Fruit fly (Drosophila melanogaster) whole organism, embryonic: ENCODE measurements around the gene Fdx1.

ENCODE experiments used
- Asciz ChIP-seq: fragments of 200-800 bp; sonication (Bioruptor generic); optimal IDR thresholded peaks from 2 replicates; lab custom pipeline; 2017; ENCODE audit warnings: missing biosample characterization, mild to moderate bottlenecking, missing genetic modification characterization, missing genetic modification reagents
- B-H2 ChIP-seq: fragments of 200-800 bp; sonication (Bioruptor generic); optimal IDR thresholded peaks from 2 replicates; lab custom pipeline; 2018; ENCODE audit warnings: missing biosample characterization, mild to moderate bottlenecking, missing genetic modification characterization
- C15 ChIP-seq: fragments of 200-800 bp; sonication (Bioruptor generic); IDR thresholded peaks from 3 replicates; pipeline ENCODE4 v1.3.6; 2022; ENCODE audit warnings: missing biosample characterization, missing genetic modification characterization
- CG10274 ChIP-seq: fragments of 200-800 bp; sonication (Bioruptor generic); optimal IDR thresholded peaks from 3 replicates; lab custom pipeline; 2017; ENCODE audit warnings: missing biosample characterization, mild to moderate bottlenecking, missing genetic modification characterization
- CG11247 ChIP-seq: fragments of 200-800 bp; sonication (Bioruptor generic); IDR thresholded peaks from 2 replicates; pipeline ENCODE4 v1.3.6; 2022; ENCODE audit warnings: missing biosample characterization, missing genetic modification characterization
- CG11504 ChIP-seq: fragments of 200-800 bp; sonication (Bioruptor generic); optimal IDR thresholded peaks from 3 replicates; lab custom pipeline; 2019; ENCODE audit warnings: missing biosample characterization, mild to moderate bottlenecking, missing genetic modification characterization, moderate library complexity
- CG11560 ChIP-seq: fragments of 200-800 bp; sonication (Bioruptor generic); IDR thresholded peaks from 3 replicates; pipeline ENCODE4 v1.3.6; 2022; ENCODE audit warnings: missing biosample characterization, missing genetic modification characterization
- CG12236 ChIP-seq: fragments of 200-800 bp; sonication (Bioruptor generic); optimal IDR thresholded peaks from 2 replicates; lab custom pipeline; 2016; ENCODE audit warnings: missing biosample characterization, missing genetic modification characterization
- CG14667 ChIP-seq: fragments of 200-800 bp; sonication (Bioruptor generic); IDR thresholded peaks from 2 replicates; pipeline ENCODE4 v1.3.6; 2022; ENCODE audit warnings: missing biosample characterization, missing genetic modification characterization
- CG14860 ChIP-seq: fragments of 200-800 bp; sonication (Bioruptor generic); IDR thresholded peaks from 3 replicates; pipeline ENCODE4 v1.3.6; 2022; ENCODE audit warnings: missing biosample characterization, missing genetic modification characterization; ENCODE audit not compliant: partially characterized antibody
- CG15479 ChIP-seq: fragments of 200-800 bp; sonication (Bioruptor generic); optimal IDR thresholded peaks from 3 replicates; lab custom pipeline; 2019; ENCODE audit warnings: missing biosample characterization, mild to moderate bottlenecking, missing genetic modification characterization, moderate library complexity
- CG1603 ChIP-seq: fragments of 200-800 bp; sonication (Bioruptor generic); optimal IDR thresholded peaks from 2 replicates; lab custom pipeline; 2019; ENCODE audit warnings: missing biosample characterization, mild to moderate bottlenecking, missing genetic modification characterization, moderate library complexity
- CG17802 ChIP-seq: fragments of 200-800 bp; sonication (Bioruptor generic); optimal IDR thresholded peaks from 2 replicates; lab custom pipeline; 2018; ENCODE audit warnings: missing biosample characterization, mild to moderate bottlenecking, missing genetic modification characterization, moderate library complexity
- CG18764 ChIP-seq: fragments of 200-800 bp; sonication (Bioruptor generic); optimal IDR thresholded peaks from 3 replicates; lab custom pipeline; 2016; ENCODE audit warnings: missing biosample characterization, missing genetic modification characterization
- CG32767 ChIP-seq: fragments of 200-800 bp; sonication (Bioruptor generic); IDR thresholded peaks from 2 replicates; pipeline ENCODE4 v1.3.6; 2022; ENCODE audit warnings: missing biosample characterization, missing genetic modification characterization
- CG4404 ChIP-seq: fragments of 200-800 bp; sonication (Bioruptor generic); IDR thresholded peaks from 2 replicates; pipeline ENCODE4 v1.3.6; 2022; ENCODE audit warnings: missing biosample characterization, missing genetic modification characterization
- CG4854 ChIP-seq: fragments of 200-800 bp; sonication (Bioruptor generic); optimal IDR thresholded peaks from 2 replicates; lab custom pipeline; 2016; ENCODE audit warnings: missing biosample characterization, missing genetic modification characterization, inconsistent platforms
- CG8290 ChIP-seq, 3 experiments: fragments of 200-800 bp; sonication (Bioruptor generic); optimal IDR thresholded peaks; 2 replicates each; lab custom pipeline; 2016 to 2019; ENCODE audit warnings: missing biosample characterization in 3 of 3, missing genetic modification characterization in 3 of 3, mild to moderate bottlenecking in 2 of 3, moderate library complexity in 1 of 3
- CHES-1-like ChIP-seq: fragments of 200-800 bp; sonication (Bioruptor generic); optimal IDR thresholded peaks from 2 replicates; lab custom pipeline; 2016; ENCODE audit warnings: missing biosample characterization, missing genetic modification characterization
- Camta ChIP-seq: fragments of 200-800 bp; sonication (Bioruptor generic); optimal IDR thresholded peaks from 2 replicates; lab custom pipeline; 2016; ENCODE audit warnings: missing biosample characterization, missing genetic modification characterization
- CrebB ChIP-seq: fragments of 200-800 bp; sonication (Bioruptor generic); optimal IDR thresholded peaks from 3 replicates; lab custom pipeline; 2018; ENCODE audit warnings: missing biosample characterization, mild to moderate bottlenecking, missing genetic modification characterization
- E2f2 ChIP-seq: fragments of 200-800 bp; sonication (Bioruptor generic); IDR thresholded peaks from 2 replicates; pipeline ENCODE4 v1.3.6; 2022; ENCODE audit warnings: missing biosample characterization, missing genetic modification characterization
- Eip74EF ChIP-seq, 2 experiments: fragments of 200-800 bp in 1 of 2; fragments of >200 bp in 1 of 2; sonication (Bioruptor generic) in 1 of 2; optimal IDR thresholded peaks; 2 replicates each; lab custom pipeline; 2017 to 2019; ENCODE audit warnings: missing biosample characterization in 2 of 2, missing genetic modification characterization in 2 of 2, mild to moderate bottlenecking in 1 of 2, moderate library complexity in 1 of 2
- Ets65A ChIP-seq: fragments of 200-800 bp; sonication (Bioruptor generic); peaks from one replicate; lab custom pipeline; 2016; ENCODE audit warnings: missing biosample characterization, missing genetic modification characterization
- Gsc ChIP-seq: fragments of 200-800 bp; sonication (Bioruptor generic); IDR thresholded peaks from 2 replicates; pipeline ENCODE4 v1.3.6; 2022; ENCODE audit warnings: missing biosample characterization, missing genetic modification characterization
- Gug ChIP-seq: fragments of 200-800 bp; sonication (Bioruptor generic); IDR thresholded peaks from 4 replicates; pipeline ENCODE4 v1.3.6; 2022; ENCODE audit warnings: missing biosample characterization, missing genetic modification characterization
- HLH3B ChIP-seq: fragments of 200-800 bp; sonication (Bioruptor generic); IDR thresholded peaks from 2 replicates; pipeline ENCODE4 v1.3.6; 2022; ENCODE audit warnings: missing biosample characterization, missing genetic modification characterization
- HLH4C ChIP-seq: fragments of 200-800 bp; sonication (Bioruptor generic); IDR thresholded peaks from 3 replicates; pipeline ENCODE4 v1.3.6; 2022; ENCODE audit warnings: missing biosample characterization, missing genetic modification characterization; ENCODE audit not compliant: partially characterized antibody
- HmgZ ChIP-seq: fragments of 200-800 bp; sonication (Bioruptor generic); optimal IDR thresholded peaks from 2 replicates; lab custom pipeline; 2018; ENCODE audit warnings: missing biosample characterization, mild to moderate bottlenecking, missing genetic modification characterization
- Lhr ChIP-seq: fragments of 200-800 bp; sonication (Bioruptor generic); optimal IDR thresholded peaks from 3 replicates; lab custom pipeline; 2017; ENCODE audit warnings: mild to moderate bottlenecking, missing biosample characterization, missing genetic modification reagents, missing genetic modification characterization
- Lpt ChIP-seq: fragments of >200 bp; optimal IDR thresholded peaks from 2 replicates; lab custom pipeline; 2018; ENCODE audit warnings: missing biosample characterization, missing genetic modification characterization
- Med ChIP-seq: fragments of 200-800 bp; sonication (Bioruptor generic); peaks from one replicate; lab custom pipeline; 2016; ENCODE audit warnings: missing biosample characterization, missing genetic modification characterization, mild to moderate bottlenecking, inconsistent platforms, moderate library complexity
- NK7.1 ChIP-seq: fragments of 200-800 bp; sonication (Bioruptor generic); optimal IDR thresholded peaks from 3 replicates; lab custom pipeline; 2016; ENCODE audit warnings: missing biosample characterization, missing genetic modification characterization
- Poxn ChIP-seq: fragments of 200-800 bp; sonication (Bioruptor generic); IDR thresholded peaks from 2 replicates; pipeline ENCODE4 v1.3.6; 2022; ENCODE audit warnings: missing biosample characterization, missing genetic modification characterization
- ara ChIP-seq: fragments of 200-800 bp; sonication (Bioruptor generic); IDR thresholded peaks from 2 replicates; pipeline ENCODE4 v1.3.6; 2022; ENCODE audit warnings: missing biosample characterization, missing genetic modification characterization
- br ChIP-seq: fragments of >200 bp; optimal IDR thresholded peaks from 2 replicates; lab custom pipeline; 2017
- cad ChIP-seq: fragments of >200 bp; optimal IDR thresholded peaks from 2 replicates; lab custom pipeline; 2017; ENCODE audit warnings: missing biosample characterization, missing genetic modification characterization
- dimm ChIP-seq: fragments of 200-800 bp; sonication (Bioruptor generic); IDR thresholded peaks from 2 replicates; pipeline ENCODE4 v1.3.6; 2022; ENCODE audit warnings: missing biosample characterization, missing genetic modification characterization
- disco-r ChIP-seq: fragments of 200-800 bp; sonication (Bioruptor generic); optimal IDR thresholded peaks from 2 replicates; lab custom pipeline; 2016; ENCODE audit warnings: missing biosample characterization, missing genetic modification characterization
- her ChIP-seq: fragments of 200-800 bp; sonication (Bioruptor generic); optimal IDR thresholded peaks from 2 replicates; lab custom pipeline; 2016; ENCODE audit warnings: missing biosample characterization, missing genetic modification characterization
- lbe ChIP-seq: fragments of 200-800 bp; sonication (Bioruptor generic); optimal IDR thresholded peaks from 2 replicates; lab custom pipeline; 2016; ENCODE audit warnings: missing biosample characterization, mild to moderate bottlenecking, missing genetic modification characterization
- nau ChIP-seq: fragments of 200-800 bp; sonication (Bioruptor generic); optimal IDR thresholded peaks from 3 replicates; lab custom pipeline; 2017; ENCODE audit warnings: missing biosample characterization, mild to moderate bottlenecking, missing genetic modification characterization, missing genetic modification reagents
- nom ChIP-seq: fragments of 200-800 bp; sonication (Bioruptor generic); optimal IDR thresholded peaks from 2 replicates; lab custom pipeline; 2017; ENCODE audit warnings: missing biosample characterization, missing genetic modification characterization, mild to moderate bottlenecking, moderate library complexity, missing genetic modification reagents
- phol ChIP-seq: fragments of 200-800 bp; sonication (Bioruptor generic); optimal IDR thresholded peaks from 3 replicates; lab custom pipeline; 2018; ENCODE audit warnings: missing biosample characterization, mild to moderate bottlenecking, missing genetic modification characterization, moderate library complexity
- pita ChIP-seq: fragments of 200-800 bp; sonication (Bioruptor generic); optimal IDR thresholded peaks from 2 replicates; lab custom pipeline; 2017; ENCODE audit warnings: missing biosample characterization, mild to moderate bottlenecking, missing genetic modification characterization
- pnt ChIP-seq: fragments of 200-800 bp; sonication (Bioruptor generic); optimal IDR thresholded peaks from 3 replicates; lab custom pipeline; 2016; ENCODE audit warnings: missing biosample characterization, missing genetic modification characterization
- sens-2 ChIP-seq: fragments of 200-800 bp; sonication (Bioruptor generic); IDR thresholded peaks from 2 replicates; pipeline ENCODE4 v1.3.6; 2022; ENCODE audit warnings: missing biosample characterization, missing genetic modification characterization
- slou ChIP-seq: fragments of 200-800 bp; sonication (Bioruptor generic); optimal IDR thresholded peaks from 3 replicates; lab custom pipeline; 2016; ENCODE audit warnings: missing biosample characterization, missing genetic modification characterization
- tap ChIP-seq: fragments of 200-800 bp; optimal IDR thresholded peaks from 3 replicates; lab custom pipeline; 2019; ENCODE audit warnings: missing biosample characterization, mild to moderate bottlenecking, missing genetic modification characterization, moderate library complexity
- tgo ChIP-seq: fragments of 200-800 bp; sonication (Bioruptor generic); IDR thresholded peaks from 3 replicates; pipeline ENCODE4 v1.3.6; 2022; ENCODE audit warnings: missing biosample characterization, missing genetic modification characterization
- twi ChIP-seq: fragments of 200-800 bp; optimal IDR thresholded peaks from 2 replicates; lab custom pipeline; 2019; ENCODE audit warnings: missing biosample characterization, mild to moderate bottlenecking, missing genetic modification characterization, moderate library complexity
- tx ChIP-seq: fragments of 200-800 bp; sonication (Bioruptor generic); optimal IDR thresholded peaks from 2 replicates; lab custom pipeline; 2016; ENCODE audit warnings: missing biosample characterization, missing genetic modification characterization

Gene Fdx1

DNA sequence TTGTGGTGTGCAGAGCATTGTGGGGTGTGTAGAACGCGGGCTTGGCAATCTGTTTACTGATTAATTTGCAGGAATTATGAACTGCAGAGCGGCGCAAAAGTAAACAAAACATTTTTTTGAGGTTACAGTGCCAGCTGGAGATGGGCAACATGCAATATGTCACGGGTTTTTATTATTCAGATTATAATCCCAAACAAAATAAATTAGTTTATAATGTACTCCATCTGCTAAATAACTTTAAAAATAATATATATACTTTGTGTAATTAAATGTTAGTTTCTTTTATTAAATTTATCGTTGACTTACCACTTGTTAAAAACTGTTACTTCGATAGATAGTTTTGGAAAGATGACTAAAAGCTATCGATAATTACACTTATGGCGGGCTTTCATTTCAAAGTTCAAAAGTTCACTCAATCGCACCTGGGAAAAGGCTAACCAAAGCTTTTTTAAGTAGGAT lies at the start of gene Fdx1 (continued):
- TF ChIP-seq CG12236 (no peak), CG11247 (GFP tag; lab: Robert Waterston, UW) (0 out of 2 replicates have a peak, but pooled peaks have one; percentile 27), slou (GFP tag; lab: Kevin White, UChicago) (no peak), NK7.1 (GFP tag; lab: Kevin White, UChicago) (no peak), cad (GFP tag; lab: Kevin White, UChicago) (no peak), CG15479 (GFP tag; lab: Kevin White, UChicago) (no peak), CG11560 (tag; lab: Robert Waterston, UW) (no peak), lbe (GFP tag; lab: Kevin White, UChicago) (peak; percentile 43), HmgZ (tag; lab: Kevin White, UChicago) (peak; percentile 49), CG32767 (0 out of 2 replicates have a peak, but pooled peaks have one; percentile 17), B-H2 (GFP tag; lab: Kevin White, UChicago) (peak; percentile 18), CHES-1-like (GFP tag; lab: Kevin White, UChicago) (no peak), HLH4C (GFP tag; lab: Robert Waterston, UW) (peak; percentile 73), CG10274 (no peak), CG4404 (GFP tag; lab: Robert Waterston, UW) (no peak), CG14860 (peak; percentile 49; the same call in 2 of the 3 replicates), CG17802 (tag; lab: Kevin White, UChicago) (no peak), Lhr (GFP tag; lab: Kevin White, UChicago) (no peak), CrebB (peak; percentile 6), tap (tag; lab: Kevin White, UChicago) (no peak), CG11504 (tag; lab: Kevin White, UChicago) (no peak), twi (tag; lab: Kevin White, UChicago) (no peak), Poxn (no peak), br (lab: Kevin White, UChicago) (no peak), nom (GFP tag; lab: Kevin White, UChicago) (no peak), Camta (GFP tag; lab: Kevin White, UChicago) (no peak), CG18764 (peak; percentile 21), HLH3B (peak; percentile 38; the same call in 1 of the 2 replicates), CG14667 (GFP tag; lab: Robert Waterston, UW) (no peak), Med (GFP tag; lab: Kevin White, UChicago) (peak; percentile 66), pita (GFP tag; lab: Kevin White, UChicago) (no peak), E2f2 (GFP tag; lab: Robert Waterston, UW) (peak; percentile 90), disco-r (GFP tag; lab: Kevin White, UChicago) (no peak), Gsc (no peak), Eip74EF (GFP tag; optimal IDR thresholded peaks at IDR 0.05; lab: Kevin White, UChicago) (no peak), ara (GFP tag; lab: Robert Waterston, UW) (no peak), phol (peak; percentile 36), nau (GFP tag; lab: Kevin White, UChicago) (no peak), CG1603 (tag; lab: Kevin White, UChicago) (no peak), pnt (GFP tag; lab: Kevin White, UChicago) (no peak), CG8290 (GFP tag; optimal IDR thresholded peaks at IDR 0.05; lab: Kevin White, UChicago) (peak; percentile 0), CG8290 (tag; optimal IDR thresholded peaks at IDR 0.05; lab: Kevin White, UChicago) (no peak), sens-2 (no peak), Asciz (GFP tag; lab: Kevin White, UChicago) (no peak), her (GFP tag; lab: Kevin White, UChicago) (no peak), Ets65A (no peak), Gug (GFP tag; lab: Robert Waterston, UW) (no peak; the same call in 3 of the 4 replicates), tx (GFP tag; lab: Kevin White, UChicago) (no peak), tgo (GFP tag; lab: Robert Waterston, UW) (peak; percentile 28; the same call in 2 of the 3 replicates), Lpt (no peak), CG4854 (GFP tag; lab: Kevin White, UChicago) (no peak), C15 (GFP tag; lab: Robert Waterston, UW) (no peak), dimm (no peak)
